Fruit fly (Drosophila melanogaster) whole organism, embryonic: Measurements from ENCODE around the gene CG17839.

Source experiments
- ATbp ChIP-seq: fragments of 200-800 bp; sonication (Bioruptor generic); optimal IDR thresholded peaks from 2 replicates; lab custom pipeline; 2017; ENCODE audit warnings: missing biosample characterization, mild to moderate bottlenecking, missing genetic modification characterization, missing genetic modification reagents
- CG1024 ChIP-seq: fragments of 200-800 bp; sonication (Bioruptor generic); IDR thresholded peaks from 2 replicates; pipeline ENCODE4 v1.3.6; 2022; ENCODE audit warnings: missing biosample characterization, missing genetic modification characterization
- CG10321 ChIP-seq: fragments of 200-800 bp; sonication (Bioruptor generic); IDR thresholded peaks from 2 replicates; pipeline ENCODE4 v1.3.6; 2022; ENCODE audit warnings: missing biosample characterization, missing genetic modification characterization
- CG11560 ChIP-seq: fragments of 200-800 bp; sonication (Bioruptor generic); IDR thresholded peaks from 3 replicates; pipeline ENCODE4 v1.3.6; 2022; ENCODE audit warnings: missing biosample characterization, missing genetic modification characterization
- CG11723 ChIP-seq: fragments of 200-800 bp; sonication (Bioruptor generic); optimal IDR thresholded peaks from 2 replicates; lab custom pipeline; 2017; ENCODE audit warnings: missing biosample characterization, mild to moderate bottlenecking, missing genetic modification characterization
- CG13424 ChIP-seq: fragments of 200-800 bp; sonication (Bioruptor generic); optimal IDR thresholded peaks from 2 replicates; lab custom pipeline; 2019; ENCODE audit warnings: missing biosample characterization, mild to moderate bottlenecking, missing genetic modification characterization, moderate library complexity
- CG14667 ChIP-seq: fragments of 200-800 bp; sonication (Bioruptor generic); IDR thresholded peaks from 2 replicates; pipeline ENCODE4 v1.3.6; 2022; ENCODE audit warnings: missing biosample characterization, missing genetic modification characterization
- CG30403 ChIP-seq: fragments of 200-800 bp; sonication (Bioruptor generic); optimal IDR thresholded peaks from 3 replicates; lab custom pipeline; 2016; ENCODE audit warnings: missing biosample characterization, missing genetic modification characterization
- CG3407 ChIP-seq: fragments of 200-800 bp; sonication (Bioruptor generic); optimal IDR thresholded peaks from 2 replicates; lab custom pipeline; 2018; ENCODE audit warnings: missing biosample characterization, mild to moderate bottlenecking, missing genetic modification characterization
- CG3838 ChIP-seq: fragments of 200-800 bp; sonication (Bioruptor generic); optimal IDR thresholded peaks from 3 replicates; lab custom pipeline; 2016; ENCODE audit warnings: missing biosample characterization, missing genetic modification characterization
- CG42726 ChIP-seq: fragments of 200-800 bp; sonication (Bioruptor generic); IDR thresholded peaks from 2 replicates; pipeline ENCODE4 v1.3.6; 2022; ENCODE audit warnings: missing biosample characterization, missing genetic modification characterization; ENCODE audit not compliant: partially characterized antibody
- CG4707 ChIP-seq: fragments of 200-800 bp; sonication (Bioruptor generic); optimal IDR thresholded peaks from 2 replicates; lab custom pipeline; 2018; ENCODE audit warnings: missing biosample characterization, mild to moderate bottlenecking, missing genetic modification characterization, moderate library complexity
- CG4854 ChIP-seq: fragments of 200-800 bp; sonication (Bioruptor generic); optimal IDR thresholded peaks from 2 replicates; lab custom pipeline; 2016; ENCODE audit warnings: missing biosample characterization, missing genetic modification characterization, inconsistent platforms
- CG9797 ChIP-seq: fragments of 200-800 bp; sonication (Bioruptor generic); optimal IDR thresholded peaks from 3 replicates; lab custom pipeline; 2018; ENCODE audit warnings: missing biosample characterization, mild to moderate bottlenecking, missing genetic modification characterization
- D19B ChIP-seq: fragments of 200-800 bp; sonication (Bioruptor generic); optimal IDR thresholded peaks from 2 replicates; lab custom pipeline; 2017; ENCODE audit warnings: missing biosample characterization, mild to moderate bottlenecking, missing genetic modification characterization
- Eip74EF ChIP-seq, 2 experiments: fragments of 200-800 bp in 1 of 2; fragments of >200 bp in 1 of 2; sonication (Bioruptor generic) in 1 of 2; optimal IDR thresholded peaks; 2 replicates each; lab custom pipeline; 2017 to 2019; ENCODE audit warnings: missing biosample characterization in 2 of 2, missing genetic modification characterization in 2 of 2, mild to moderate bottlenecking in 1 of 2, moderate library complexity in 1 of 2
- Gug ChIP-seq: fragments of 200-800 bp; sonication (Bioruptor generic); IDR thresholded peaks from 4 replicates; pipeline ENCODE4 v1.3.6; 2022; ENCODE audit warnings: missing biosample characterization, missing genetic modification characterization
- HLH4C ChIP-seq: fragments of 200-800 bp; sonication (Bioruptor generic); IDR thresholded peaks from 3 replicates; pipeline ENCODE4 v1.3.6; 2022; ENCODE audit warnings: missing biosample characterization, missing genetic modification characterization; ENCODE audit not compliant: partially characterized antibody
- Hr51 ChIP-seq, 2 experiments: fragments of 200-800 bp; sonication (Bioruptor generic); optimal IDR thresholded peaks; 2 replicates in 1 of 2; 3 replicates in 1 of 2; lab custom pipeline; 2016 to 2018; ENCODE audit warnings: missing biosample characterization in 2 of 2, missing genetic modification characterization in 2 of 2, mild to moderate bottlenecking in 1 of 2, moderate library complexity in 1 of 2
- Lhr ChIP-seq: fragments of 200-800 bp; sonication (Bioruptor generic); optimal IDR thresholded peaks from 3 replicates; lab custom pipeline; 2017; ENCODE audit warnings: mild to moderate bottlenecking, missing biosample characterization, missing genetic modification reagents, missing genetic modification characterization
- MTF-1 ChIP-seq: fragments of 200-800 bp; sonication (Bioruptor generic); optimal IDR thresholded peaks from 2 replicates; lab custom pipeline; 2018; ENCODE audit warnings: missing biosample characterization, mild to moderate bottlenecking, missing genetic modification characterization, borderline replicate concordance
- Poxn ChIP-seq: fragments of 200-800 bp; sonication (Bioruptor generic); IDR thresholded peaks from 2 replicates; pipeline ENCODE4 v1.3.6; 2022; ENCODE audit warnings: missing biosample characterization, missing genetic modification characterization
- Vsx1 ChIP-seq: fragments of 200-800 bp; sonication (Bioruptor generic); optimal IDR thresholded peaks from 2 replicates; lab custom pipeline; 2017; ENCODE audit warnings: missing biosample characterization, mild to moderate bottlenecking, missing genetic modification characterization, missing genetic modification reagents
- ab ChIP-seq: fragments of 200-800 bp; sonication (Bioruptor generic); optimal IDR thresholded peaks from 2 replicates; lab custom pipeline; 2016; ENCODE audit warnings: missing biosample characterization, missing genetic modification characterization
- abd-A ChIP-seq: fragments of 200-800 bp; sonication (Bioruptor generic); optimal IDR thresholded peaks from 3 replicates; lab custom pipeline; 2019; ENCODE audit warnings: missing biosample characterization, mild to moderate bottlenecking, missing genetic modification characterization, moderate library complexity
- az2 ChIP-seq: fragments of 200-800 bp; sonication (Bioruptor generic); optimal IDR thresholded peaks from 3 replicates; lab custom pipeline; 2016; ENCODE audit warnings: missing biosample characterization, missing genetic modification characterization
- bcd ChIP-seq: fragments of 200-800 bp; sonication (Bioruptor generic); optimal IDR thresholded peaks from 2 replicates; lab custom pipeline; 2017; ENCODE audit warnings: missing biosample characterization, mild to moderate bottlenecking, missing genetic modification characterization
- bsh ChIP-seq, 2 experiments: fragments of 200-800 bp; sonication (Bioruptor generic); optimal IDR thresholded peaks; 2 replicates each; lab custom pipeline; 2017 to 2018; ENCODE audit warnings: mild to moderate bottlenecking in 2 of 2, missing biosample characterization in 2 of 2, missing genetic modification characterization in 2 of 2, moderate library complexity in 1 of 2
- cas ChIP-seq: fragments of 200-800 bp; sonication (Bioruptor generic); IDR thresholded peaks from 2 replicates; pipeline ENCODE4 v1.3.6; 2022; ENCODE audit warnings: missing biosample characterization, missing genetic modification characterization
- en ChIP-seq: fragments of 200-800 bp; sonication (Bioruptor generic); optimal IDR thresholded peaks from 2 replicates; lab custom pipeline; 2016; ENCODE audit warnings: missing biosample characterization, missing genetic modification characterization
- eve ChIP-seq, 2 experiments: fragments of >200 bp; optimal IDR thresholded peaks; 2 replicates each; lab custom pipeline; 2017; ENCODE audit warnings: missing biosample characterization in 2 of 2, missing genetic modification characterization in 2 of 2
- fru ChIP-seq: fragments of >200 bp; optimal IDR thresholded peaks from 2 replicates; lab custom pipeline; 2017
- grau ChIP-seq: fragments of 200-800 bp; optimal IDR thresholded peaks from 3 replicates; lab custom pipeline; 2019; ENCODE audit warnings: missing biosample characterization, mild to moderate bottlenecking, missing genetic modification characterization, moderate library complexity
- grn ChIP-seq: fragments of 200-800 bp; sonication (Bioruptor generic); optimal IDR thresholded peaks from 3 replicates; lab custom pipeline; 2017; ENCODE audit warnings: missing biosample characterization, missing genetic modification characterization
- gsb-n ChIP-seq: fragments of 200-800 bp; sonication (Bioruptor generic); optimal IDR thresholded peaks from 3 replicates; lab custom pipeline; 2018; ENCODE audit warnings: missing biosample characterization, mild to moderate bottlenecking, missing genetic modification characterization
- gt ChIP-seq: fragments of 200-800 bp; sonication (Bioruptor generic); IDR thresholded peaks from 2 replicates; pipeline ENCODE4 v1.3.6; 2022; ENCODE audit warnings: missing biosample characterization, missing genetic modification characterization
- her ChIP-seq: fragments of 200-800 bp; sonication (Bioruptor generic); optimal IDR thresholded peaks from 2 replicates; lab custom pipeline; 2016; ENCODE audit warnings: missing biosample characterization, missing genetic modification characterization
- nau ChIP-seq: fragments of 200-800 bp; sonication (Bioruptor generic); optimal IDR thresholded peaks from 3 replicates; lab custom pipeline; 2017; ENCODE audit warnings: missing biosample characterization, mild to moderate bottlenecking, missing genetic modification characterization, missing genetic modification reagents
- nerfin-1 ChIP-seq: fragments of 200-800 bp; sonication (Bioruptor generic); optimal IDR thresholded peaks from 3 replicates; lab custom pipeline; 2019; ENCODE audit warnings: missing biosample characterization, mild to moderate bottlenecking, missing genetic modification characterization, moderate library complexity
- org-1 ChIP-seq: fragments of 200-800 bp; sonication (Bioruptor generic); optimal IDR thresholded peaks from 2 replicates; lab custom pipeline; 2017; ENCODE audit warnings: missing biosample characterization, missing genetic modification characterization
- pnt ChIP-seq: fragments of 200-800 bp; sonication (Bioruptor generic); optimal IDR thresholded peaks from 3 replicates; lab custom pipeline; 2016; ENCODE audit warnings: missing biosample characterization, missing genetic modification characterization
- prd ChIP-seq, 3 experiments: fragments of >200 bp in 2 of 3; fragments of 200-800 bp in 1 of 3; sonication (Bioruptor generic) in 1 of 3; optimal IDR thresholded peaks in 2 of 3; IDR thresholded peaks in 1 of 3; 2 replicates in 2 of 3; 3 replicates in 1 of 3; pipeline versions ENCODE4 v1.3.6 to Lab custom; 2017 to 2022; ENCODE audit warnings: missing biosample characterization in 1 of 3, missing genetic modification characterization in 1 of 3
- pzg ChIP-seq: fragments of 200-800 bp; sonication (Bioruptor generic); optimal IDR thresholded peaks from 3 replicates; lab custom pipeline; 2018; ENCODE audit warnings: missing biosample characterization, mild to moderate bottlenecking, missing genetic modification characterization, moderate library complexity
- schlank ChIP-seq: fragments of 200-800 bp; sonication (Bioruptor generic); optimal IDR thresholded peaks from 2 replicates; lab custom pipeline; 2018; ENCODE audit warnings: missing biosample characterization, mild to moderate bottlenecking, missing genetic modification characterization
- sens ChIP-seq: fragments of 200-800 bp; sonication (Bioruptor generic); peaks from one replicate; lab custom pipeline; 2016; ENCODE audit warnings: missing biosample characterization, missing genetic modification characterization
- stwl ChIP-seq: fragments of 200-800 bp; sonication (Bioruptor generic); optimal IDR thresholded peaks from 3 replicates; lab custom pipeline; 2018; ENCODE audit warnings: missing biosample characterization, mild to moderate bottlenecking, missing genetic modification characterization, moderate library complexity
- z ChIP-seq: fragments of 200-800 bp; sonication (Bioruptor generic); IDR thresholded peaks from 3 replicates; pipeline ENCODE4 v1.3.6; 2022; ENCODE audit warnings: missing biosample characterization, missing genetic modification characterization
- zfh2 ChIP-seq: fragments of 200-800 bp; sonication (Bioruptor generic); optimal IDR thresholded peaks from 2 replicates; lab custom pipeline; 2016; ENCODE audit warnings: missing biosample characterization, missing genetic modification characterization

The CG17839 gene

dm6 chr3L:14759984-14760626 lies 44.8 kb upstream of the CG17839 start (continued):
- peak; percentile 1 for TF ChIP-seq D19B (GFP tag; lab: Kevin White, UChicago)
- peak; percentile 44 to 86 for TF ChIP-seq Hr51 (GFP tag; optimal IDR thresholded peaks at IDR 0.05; lab: Kevin White, UChicago)
- TF ChIP-seq CG10321 (GFP tag; lab: Robert Waterston, UW): 0 out of 2 replicates have a peak, but pooled peaks have one; percentile 42
- TF ChIP-seq nau (GFP tag; lab: Kevin White, UChicago): peak; percentile 50
- TF ChIP-seq pnt: peak; percentile 46
- TF ChIP-seq fru (lab: Kevin White, UChicago): no peak
- TF ChIP-seq gt (GFP tag; lab: Robert Waterston, UW): no peak
- TF ChIP-seq HLH4C (GFP tag; lab: Robert Waterston, UW): peak; percentile 33; the same call in 1 of the 3 replicates
- TF ChIP-seq CG4707 (GFP tag; lab: Kevin White, UChicago): peak; percentile 17
- no peak for TF ChIP-seq CG3838
- peak; percentile 74 for TF ChIP-seq CG13424 (tag; lab: Kevin White, UChicago)
- peak; percentile 70 for TF ChIP-seq gsb-n
- no peak for TF ChIP-seq pzg
- no peak for TF ChIP-seq CG11560
- peak; percentile 30 for TF ChIP-seq CG11723 (GFP tag; lab: Kevin White, UChicago)
- no peak for TF ChIP-seq Poxn
- TF ChIP-seq CG14667 (GFP tag; lab: Robert Waterston, UW): no peak
- peak; percentile 45 for TF ChIP-seq zfh2 (GFP tag; lab: Kevin White, UChicago)
- TF ChIP-seq grn (GFP tag; lab: Kevin White, UChicago): no peak
- TF ChIP-seq CG30403: peak; percentile 79
- peak; percentile 26 for TF ChIP-seq Lhr
- TF ChIP-seq Eip74EF (GFP tag; optimal IDR thresholded peaks at IDR 0.05; lab: Kevin White, UChicago): peak in 1 of 2 experiments; percentile 55
- TF ChIP-seq Gug: peak; percentile 58; the same call in 2 of the 4 replicates
- TF ChIP-seq abd-A (tag; lab: Kevin White, UChicago): no peak
- peak in 1 of 2 experiments; percentile 90 for TF ChIP-seq eve (GFP tag; optimal IDR thresholded peaks at IDR 0.05; lab: Kevin White, UChicago)
- peak; percentile 12 for TF ChIP-seq CG9797 (GFP tag; lab: Kevin White, UChicago)
- TF ChIP-seq CG4854 (GFP tag; lab: Kevin White, UChicago): peak; percentile 44
- TF ChIP-seq sens: peak; percentile 96
- TF ChIP-seq org-1: no peak
- peak; percentile 71 for TF ChIP-seq az2
- peak in 1 of 2 experiments; percentile 83 for TF ChIP-seq bsh (GFP tag; optimal IDR thresholded peaks at IDR 0.05; lab: Kevin White, UChicago)
- TF ChIP-seq z (GFP tag; lab: Robert Waterston, UW): peak; percentile 90
- TF ChIP-seq cas (GFP tag; lab: Robert Waterston, UW): no peak
- no peak for TF ChIP-seq prd (optimal IDR thresholded peaks at IDR 0.05; lab: Kevin White, UChicago)
- peak; percentile 74 for TF ChIP-seq prd (GFP tag; IDR thresholded peaks at IDR 0.05; lab: Robert Waterston, UW)
- 0 out of 2 replicates have a peak, but pooled peaks have one; percentile 12 for TF ChIP-seq CG1024 (GFP tag; lab: Robert Waterston, UW)
- peak; percentile 66 for TF ChIP-seq ab (GFP tag; lab: Kevin White, UChicago)
- TF ChIP-seq schlank (tag; lab: Kevin White, UChicago): peak; percentile 33
- TF ChIP-seq MTF-1 (GFP tag; lab: Kevin White, UChicago): peak; percentile 21
- peak; percentile 53 for TF ChIP-seq en
- TF ChIP-seq grau (tag; lab: Kevin White, UChicago): peak; percentile 67
- peak; percentile 67 for TF ChIP-seq bcd (GFP tag; lab: Kevin White, UChicago)
- TF ChIP-seq her (GFP tag; lab: Kevin White, UChicago): peak; percentile 63
- TF ChIP-seq CG42726 (GFP tag; lab: Robert Waterston, UW): 0 out of 2 replicates have a peak, but pooled peaks have one; percentile 28
- TF ChIP-seq ATbp: peak; percentile 66
- TF ChIP-seq Vsx1 (GFP tag; lab: Kevin White, UChicago): no peak
- TF ChIP-seq stwl (tag; lab: Kevin White, UChicago): no peak
- peak; percentile 60 for TF ChIP-seq CG3407 (GFP tag; lab: Kevin White, UChicago)
- peak; percentile 22 for TF ChIP-seq nerfin-1 (tag; lab: Kevin White, UChicago)
